Worm (Caenorhabditis elegans) whole organism, L1 larva: Measurements from ENCODE around the gene F55B11.6.

Experiments
- blmp-1 ChIP-seq: fragments of 150-350 bp; optimal IDR thresholded peaks from 2 replicates; lab custom pipeline; 2014; ENCODE audit warnings: missing biosample characterization, missing genetic modification characterization
- ceh-90 ChIP-seq: sonication (generic microtip); optimal IDR thresholded peaks from 2 replicates; lab custom pipeline; 2016; ENCODE audit warnings: missing genetic modification characterization, missing compliant biosample characterization
- efl-1 ChIP-seq, 4 experiments: fragments of 150-350 bp; optimal IDR thresholded peaks in 3 of 4; peaks in 1 of 4; 1 replicate in 1 of 4; 2 replicates in 3 of 4; lab custom pipeline; 2014; ENCODE audit warnings: missing biosample characterization in 2 of 4, missing genetic modification characterization in 2 of 4, missing genetic modification reagents in 2 of 4
- fkh-4 ChIP-seq: sonication (generic microtip); optimal IDR thresholded peaks from 2 replicates; lab custom pipeline; 2016; ENCODE audit warnings: missing compliant biosample characterization, missing genetic modification characterization, borderline replicate concordance
- hpl-2 ChIP-seq: fragments of 150-350 bp; optimal IDR thresholded peaks from 2 replicates; lab custom pipeline; 2014; ENCODE audit warnings: missing biosample characterization, missing genetic modification reagents, missing genetic modification characterization
- jun-1 ChIP-seq: fragments of 150-350 bp; optimal IDR thresholded peaks from 2 replicates; lab custom pipeline; 2014; ENCODE audit warnings: missing biosample characterization, missing genetic modification reagents, missing genetic modification characterization
- lin-13 ChIP-seq: fragments of 150-350 bp; optimal IDR thresholded peaks from 2 replicates; lab custom pipeline; 2014; ENCODE audit warnings: missing biosample characterization, missing genetic modification reagents, missing genetic modification characterization
- lin-35 ChIP-seq, 2 experiments: fragments of 150-350 bp; optimal IDR thresholded peaks; 2 replicates each; lab custom pipeline; 2014; ENCODE audit warnings: missing biosample characterization in 2 of 2, missing genetic modification characterization in 2 of 2, missing genetic modification reagents in 2 of 2
- mab-9 ChIP-seq: fragments of 200-800 bp; sonication (Bioruptor generic); IDR thresholded peaks from 2 replicates; pipeline ENCODE4 v1.3.6; 2022; ENCODE audit warnings: missing genetic modification reagents, missing genetic modification characterization, missing compliant biosample characterization
- mef-2 ChIP-seq: fragments of 150-350 bp; optimal IDR thresholded peaks from 2 replicates; lab custom pipeline; 2014; ENCODE audit warnings: missing biosample characterization, missing genetic modification characterization
- mep-1 ChIP-seq: fragments of 150-350 bp; optimal IDR thresholded peaks from 2 replicates; lab custom pipeline; 2014; ENCODE audit warnings: missing biosample characterization, missing genetic modification characterization
- nhr-19 ChIP-seq: fragments of 200-800 bp; sonication (Bioruptor generic); conservative IDR thresholded peaks from 2 replicates; pipeline ENCODE4 v1.3.6; 2022; ENCODE audit warnings: missing genetic modification characterization, missing compliant biosample characterization
- nhr-77 ChIP-seq: fragments of 150-350 bp; optimal IDR thresholded peaks from 2 replicates; lab custom pipeline; 2014; ENCODE audit warnings: missing biosample characterization, missing genetic modification characterization
- nhr-90 ChIP-seq: sonication (generic microtip); optimal IDR thresholded peaks from 2 replicates; lab custom pipeline; 2016; ENCODE audit warnings: mild to moderate bottlenecking, missing genetic modification characterization, missing compliant biosample characterization; ENCODE audit not compliant: poor library complexity
- swsn-7 ChIP-seq: sonication (generic microtip); optimal IDR thresholded peaks from 2 replicates; lab custom pipeline; 2016; ENCODE audit warnings: missing genetic modification characterization, missing compliant biosample characterization
- tbx-2 ChIP-seq: sonication (generic microtip); optimal IDR thresholded peaks from 2 replicates; lab custom pipeline; 2016; ENCODE audit warnings: missing genetic modification characterization, missing compliant biosample characterization
- unc-130 ChIP-seq: fragments of 150-350 bp; optimal IDR thresholded peaks from 2 replicates; lab custom pipeline; 2017; ENCODE audit warnings: missing biosample characterization, missing genetic modification characterization, inconsistent platforms
- unc-30 ChIP-seq: sonication (generic microtip); optimal IDR thresholded peaks from 2 replicates; lab custom pipeline; 2017; ENCODE audit warnings: missing biosample characterization, missing genetic modification characterization
- unc-86 ChIP-seq: sonication (generic microtip); optimal IDR thresholded peaks from 2 replicates; lab custom pipeline; 2016; ENCODE audit warnings: missing genetic modification characterization, missing compliant biosample characterization
- xbp-1 ChIP-seq: sonication (generic microtip); optimal IDR thresholded peaks from 2 replicates; lab custom pipeline; 2016; ENCODE audit warnings: missing genetic modification characterization, missing compliant biosample characterization

The F55B11.6 gene

ce11 chrIV:14371639-14372038, 45.4 kb downstream of the F55B11.6 start (continued):
- TF ChIP-seq lin-35 (GFP tag; optimal IDR thresholded peaks at IDR 0.05; lab: Kevin White, UChicago) (peak in 1 of 2 experiments; percentile 29), swsn-7 (peak; percentile 51), nhr-90 (tag; lab: Kevin White, UChicago) (no peak), nhr-19 (GFP tag; lab: Robert Waterston, UW) (no peak), unc-30 (tag; lab: Kevin White, UChicago) (no peak), hpl-2 (no peak), lin-13 (GFP tag; lab: Kevin White, UChicago) (no peak), efl-1 (optimal IDR thresholded peaks at IDR 0.05; lab: Kevin White, UChicago) (peak; percentile 28 to 31), efl-1 (GFP tag; optimal IDR thresholded peaks at IDR 0.05 in 1 of 2; lab: Kevin White, UChicago) (no peak), unc-130 (no peak), ceh-90 (tag; lab: Kevin White, UChicago) (no peak), jun-1 (no peak), tbx-2 (tag; lab: Kevin White, UChicago) (peak; percentile 44), blmp-1 (tag; lab: Kevin White, UChicago) (no peak), xbp-1 (tag; lab: Kevin White, UChicago) (peak; percentile 47), unc-86 (peak; percentile 75), mab-9 (GFP tag; lab: Robert Waterston, UW) (no peak), nhr-77 (no peak), fkh-4 (tag; lab: Kevin White, UChicago) (no peak), mef-2 (tag; lab: Kevin White, UChicago) (no peak), mep-1 (no peak)
